Fruit fly (Drosophila melanogaster) whole organism, embryonic: ENCODE measurements around the gene CG3342.

Source experiments
- Antp ChIP-seq: fragments of 200-800 bp; sonication (Bioruptor generic); optimal IDR thresholded peaks from 3 replicates; lab custom pipeline; 2016; ENCODE audit warnings: missing biosample characterization, missing genetic modification characterization
- Atf3 ChIP-seq: fragments of 200-800 bp; sonication (Bioruptor generic); optimal IDR thresholded peaks from 3 replicates; lab custom pipeline; 2016; ENCODE audit warnings: missing biosample characterization, missing genetic modification characterization
- Bdp1 ChIP-seq: fragments of 200-800 bp; sonication (Bioruptor generic); optimal IDR thresholded peaks from 3 replicates; lab custom pipeline; 2016; ENCODE audit warnings: missing biosample characterization, missing genetic modification characterization
- CG10147 ChIP-seq: fragments of 200-800 bp; sonication (Bioruptor generic); optimal IDR thresholded peaks from 2 replicates; lab custom pipeline; 2019; ENCODE audit warnings: missing biosample characterization, mild to moderate bottlenecking, missing genetic modification characterization, moderate library complexity
- CG11696 ChIP-seq: fragments of 200-800 bp; sonication (Bioruptor generic); IDR thresholded peaks from 2 replicates; pipeline ENCODE4 v1.3.6; 2022; ENCODE audit warnings: missing biosample characterization, missing genetic modification characterization
- CG12659 ChIP-seq: fragments of 200-800 bp; sonication (Bioruptor generic); optimal IDR thresholded peaks from 3 replicates; lab custom pipeline; 2017; ENCODE audit warnings: mild to moderate bottlenecking, missing biosample characterization, missing genetic modification reagents, missing genetic modification characterization
- CG12769 ChIP-seq: fragments of 200-800 bp; sonication (Bioruptor generic); optimal IDR thresholded peaks from 2 replicates; lab custom pipeline; 2019; ENCODE audit warnings: missing biosample characterization, mild to moderate bottlenecking, missing genetic modification characterization, moderate library complexity
- CG13287 ChIP-seq: fragments of 200-800 bp; sonication (Bioruptor generic); IDR thresholded peaks from 2 replicates; pipeline ENCODE4 v1.3.6; 2022; ENCODE audit warnings: missing biosample characterization, missing genetic modification characterization; ENCODE audit not compliant: partially characterized antibody
- CG13624 ChIP-seq: fragments of 200-800 bp; sonication (Bioruptor generic); optimal IDR thresholded peaks from 2 replicates; lab custom pipeline; 2016; ENCODE audit warnings: missing biosample characterization, missing genetic modification characterization
- CG14050 ChIP-seq: fragments of 200-800 bp; sonication (Bioruptor generic); IDR thresholded peaks from 3 replicates; pipeline ENCODE4 v1.3.6; 2022; ENCODE audit warnings: missing biosample characterization, missing genetic modification characterization
- CG14667 ChIP-seq: fragments of 200-800 bp; sonication (Bioruptor generic); IDR thresholded peaks from 2 replicates; pipeline ENCODE4 v1.3.6; 2022; ENCODE audit warnings: missing biosample characterization, missing genetic modification characterization
- CG14860 ChIP-seq: fragments of 200-800 bp; sonication (Bioruptor generic); IDR thresholded peaks from 3 replicates; pipeline ENCODE4 v1.3.6; 2022; ENCODE audit warnings: missing biosample characterization, missing genetic modification characterization; ENCODE audit not compliant: partially characterized antibody
- CG15073 ChIP-seq: fragments of 200-800 bp; sonication (Bioruptor generic); optimal IDR thresholded peaks from 2 replicates; lab custom pipeline; 2016; ENCODE audit warnings: missing biosample characterization, missing genetic modification characterization
- CG18262 ChIP-seq: fragments of 200-800 bp; optimal IDR thresholded peaks from 3 replicates; lab custom pipeline; 2019; ENCODE audit warnings: missing biosample characterization, mild to moderate bottlenecking, missing genetic modification characterization, moderate library complexity
- CG1832 ChIP-seq: fragments of 200-800 bp; sonication (Bioruptor generic); optimal IDR thresholded peaks from 2 replicates; lab custom pipeline; 2017; ENCODE audit warnings: missing biosample characterization, mild to moderate bottlenecking, missing genetic modification characterization, inconsistent platforms
- CG2116 ChIP-seq: fragments of 200-800 bp; sonication (Bioruptor generic); optimal IDR thresholded peaks from 3 replicates; lab custom pipeline; 2018; ENCODE audit warnings: missing biosample characterization, mild to moderate bottlenecking, missing genetic modification characterization
- CG3163 ChIP-seq: fragments of 200-800 bp; sonication (Bioruptor generic); optimal IDR thresholded peaks from 3 replicates; lab custom pipeline; 2016; ENCODE audit warnings: missing biosample characterization, missing genetic modification characterization
- CG32532 ChIP-seq: fragments of 200-800 bp; sonication (Bioruptor generic); IDR thresholded peaks from 2 replicates; pipeline ENCODE4 v1.3.6; 2022; ENCODE audit warnings: missing biosample characterization, missing genetic modification characterization
- CG3407 ChIP-seq: fragments of 200-800 bp; sonication (Bioruptor generic); optimal IDR thresholded peaks from 2 replicates; lab custom pipeline; 2018; ENCODE audit warnings: missing biosample characterization, mild to moderate bottlenecking, missing genetic modification characterization
- CG34224 ChIP-seq: fragments of 200-800 bp; sonication (Bioruptor generic); IDR thresholded peaks from 3 replicates; pipeline ENCODE4 v1.3.6; 2022; ENCODE audit warnings: missing biosample characterization, missing genetic modification characterization; ENCODE audit not compliant: partially characterized antibody
- CG6272 ChIP-seq: fragments of 200-800 bp; sonication (Bioruptor generic); IDR thresholded peaks from 2 replicates; pipeline ENCODE4 v1.3.6; 2022; ENCODE audit warnings: missing biosample characterization, missing genetic modification characterization
- CG8281 ChIP-seq: fragments of 200-800 bp; sonication (Bioruptor generic); optimal IDR thresholded peaks from 2 replicates; lab custom pipeline; 2018; ENCODE audit warnings: missing biosample characterization, mild to moderate bottlenecking, missing genetic modification characterization, moderate library complexity
- D ChIP-seq, 2 experiments: fragments of 200-800 bp in 1 of 2; fragments of >200 bp in 1 of 2; sonication (Bioruptor generic) in 1 of 2; optimal IDR thresholded peaks; 2 replicates in 1 of 2; 3 replicates in 1 of 2; lab custom pipeline; 2017; ENCODE audit warnings: mild to moderate bottlenecking in 1 of 2, missing biosample characterization in 1 of 2, missing genetic modification characterization in 1 of 2, missing genetic modification reagents in 1 of 2
- Dad ChIP-seq: fragments of 200-800 bp; sonication (Bioruptor generic); optimal IDR thresholded peaks from 3 replicates; lab custom pipeline; 2016; ENCODE audit warnings: missing biosample characterization, missing genetic modification characterization
- Gsc ChIP-seq: fragments of 200-800 bp; sonication (Bioruptor generic); IDR thresholded peaks from 2 replicates; pipeline ENCODE4 v1.3.6; 2022; ENCODE audit warnings: missing biosample characterization, missing genetic modification characterization
- H15 ChIP-seq: fragments of 200-800 bp; sonication (Bioruptor generic); IDR thresholded peaks from 3 replicates; pipeline ENCODE4 v1.3.6; 2022; ENCODE audit warnings: missing biosample characterization, missing genetic modification characterization
- HLH54F ChIP-seq: fragments of 200-800 bp; sonication (Bioruptor generic); optimal IDR thresholded peaks from 3 replicates; lab custom pipeline; 2016; ENCODE audit warnings: missing biosample characterization, missing genetic modification characterization
- Hr3 ChIP-seq: fragments of 200-800 bp; sonication (Bioruptor generic); optimal IDR thresholded peaks from 3 replicates; lab custom pipeline; 2016; ENCODE audit warnings: missing biosample characterization, missing genetic modification characterization
- Hr51 ChIP-seq, 2 experiments: fragments of 200-800 bp; sonication (Bioruptor generic); optimal IDR thresholded peaks; 2 replicates in 1 of 2; 3 replicates in 1 of 2; lab custom pipeline; 2016 to 2018; ENCODE audit warnings: missing biosample characterization in 2 of 2, missing genetic modification characterization in 2 of 2, mild to moderate bottlenecking in 1 of 2, moderate library complexity in 1 of 2
- Lpt ChIP-seq: fragments of >200 bp; optimal IDR thresholded peaks from 2 replicates; lab custom pipeline; 2018; ENCODE audit warnings: missing biosample characterization, missing genetic modification characterization
- Mes4 ChIP-seq: fragments of 200-800 bp; sonication (Bioruptor generic); optimal IDR thresholded peaks from 2 replicates; lab custom pipeline; 2016; ENCODE audit warnings: missing biosample characterization, missing genetic modification characterization
- Sin3A ChIP-seq: fragments of >200 bp; optimal IDR thresholded peaks from 2 replicates; lab custom pipeline; 2018
- Spps ChIP-seq: fragments of 200-800 bp; sonication (Bioruptor generic); optimal IDR thresholded peaks from 2 replicates; lab custom pipeline; 2018; ENCODE audit warnings: missing biosample characterization, mild to moderate bottlenecking, missing genetic modification characterization
- Sry-δ ChIP-seq: fragments of 200-800 bp; sonication (Bioruptor generic); optimal IDR thresholded peaks from 2 replicates; lab custom pipeline; 2016; ENCODE audit warnings: missing biosample characterization, missing genetic modification characterization
- cad ChIP-seq: fragments of >200 bp; optimal IDR thresholded peaks from 2 replicates; lab custom pipeline; 2017; ENCODE audit warnings: missing biosample characterization, missing genetic modification characterization
- fd3F ChIP-seq: fragments of 200-800 bp; sonication (Bioruptor generic); optimal IDR thresholded peaks from 2 replicates; lab custom pipeline; 2018; ENCODE audit warnings: missing biosample characterization, mild to moderate bottlenecking, missing genetic modification characterization, moderate library complexity
- gem ChIP-seq: fragments of 200-800 bp; sonication (Bioruptor generic); optimal IDR thresholded peaks from 2 replicates; lab custom pipeline; 2019; ENCODE audit warnings: missing biosample characterization, mild to moderate bottlenecking, missing genetic modification characterization, moderate library complexity
- gfzf ChIP-seq: fragments of 200-800 bp; sonication (Bioruptor generic); optimal IDR thresholded peaks from 2 replicates; lab custom pipeline; 2016; ENCODE audit warnings: missing biosample characterization, mild to moderate bottlenecking, missing genetic modification characterization, moderate library complexity
- klu ChIP-seq: fragments of 200-800 bp; sonication (Bioruptor generic); IDR thresholded peaks from 2 replicates; pipeline ENCODE4 v1.3.6; 2022; ENCODE audit warnings: missing biosample characterization, missing genetic modification characterization
- lola ChIP-seq, 3 experiments: fragments of >200 bp in 2 of 3; fragments of 200-800 bp in 1 of 3; sonication (Bioruptor generic) in 1 of 3; optimal IDR thresholded peaks; 2 replicates each; lab custom pipeline; 2017 to 2019; ENCODE audit warnings: missing biosample characterization in 3 of 3, missing genetic modification characterization in 3 of 3, mild to moderate bottlenecking in 1 of 3, moderate library complexity in 1 of 3
- luna ChIP-seq: fragments of 200-800 bp; sonication (Bioruptor generic); optimal IDR thresholded peaks from 2 replicates; lab custom pipeline; 2016; ENCODE audit warnings: missing biosample characterization, missing genetic modification characterization
- nerfin-2 ChIP-seq: fragments of 200-800 bp; sonication (Bioruptor generic); IDR thresholded peaks from 2 replicates; pipeline ENCODE4 v1.3.6; 2022; ENCODE audit warnings: missing biosample characterization, missing genetic modification characterization; ENCODE audit not compliant: partially characterized antibody
- org-1 ChIP-seq: fragments of 200-800 bp; sonication (Bioruptor generic); optimal IDR thresholded peaks from 2 replicates; lab custom pipeline; 2017; ENCODE audit warnings: missing biosample characterization, missing genetic modification characterization
- slp2 ChIP-seq: fragments of 200-800 bp; sonication (Bioruptor generic); optimal IDR thresholded peaks from 2 replicates; lab custom pipeline; 2016; ENCODE audit warnings: missing biosample characterization, missing genetic modification characterization
- sqz ChIP-seq: fragments of 200-800 bp; sonication (Bioruptor generic); optimal IDR thresholded peaks from 3 replicates; lab custom pipeline; 2018; ENCODE audit warnings: missing biosample characterization, mild to moderate bottlenecking, missing genetic modification characterization
- stwl ChIP-seq: fragments of 200-800 bp; sonication (Bioruptor generic); optimal IDR thresholded peaks from 3 replicates; lab custom pipeline; 2018; ENCODE audit warnings: missing biosample characterization, mild to moderate bottlenecking, missing genetic modification characterization, moderate library complexity
- tll ChIP-seq, 2 experiments: fragments of 200-800 bp in 1 of 2; fragments of >200 bp in 1 of 2; sonication (Bioruptor generic) in 1 of 2; optimal IDR thresholded peaks; 2 replicates each; lab custom pipeline; 2017 to 2019; ENCODE audit warnings: missing biosample characterization in 2 of 2, missing genetic modification characterization in 2 of 2, mild to moderate bottlenecking in 1 of 2, moderate library complexity in 1 of 2
- z ChIP-seq: fragments of 200-800 bp; sonication (Bioruptor generic); IDR thresholded peaks from 3 replicates; pipeline ENCODE4 v1.3.6; 2022; ENCODE audit warnings: missing biosample characterization, missing genetic modification characterization
- zfh2 ChIP-seq: fragments of 200-800 bp; sonication (Bioruptor generic); optimal IDR thresholded peaks from 2 replicates; lab custom pipeline; 2016; ENCODE audit warnings: missing biosample characterization, missing genetic modification characterization

Gene CG3342

DNA sequence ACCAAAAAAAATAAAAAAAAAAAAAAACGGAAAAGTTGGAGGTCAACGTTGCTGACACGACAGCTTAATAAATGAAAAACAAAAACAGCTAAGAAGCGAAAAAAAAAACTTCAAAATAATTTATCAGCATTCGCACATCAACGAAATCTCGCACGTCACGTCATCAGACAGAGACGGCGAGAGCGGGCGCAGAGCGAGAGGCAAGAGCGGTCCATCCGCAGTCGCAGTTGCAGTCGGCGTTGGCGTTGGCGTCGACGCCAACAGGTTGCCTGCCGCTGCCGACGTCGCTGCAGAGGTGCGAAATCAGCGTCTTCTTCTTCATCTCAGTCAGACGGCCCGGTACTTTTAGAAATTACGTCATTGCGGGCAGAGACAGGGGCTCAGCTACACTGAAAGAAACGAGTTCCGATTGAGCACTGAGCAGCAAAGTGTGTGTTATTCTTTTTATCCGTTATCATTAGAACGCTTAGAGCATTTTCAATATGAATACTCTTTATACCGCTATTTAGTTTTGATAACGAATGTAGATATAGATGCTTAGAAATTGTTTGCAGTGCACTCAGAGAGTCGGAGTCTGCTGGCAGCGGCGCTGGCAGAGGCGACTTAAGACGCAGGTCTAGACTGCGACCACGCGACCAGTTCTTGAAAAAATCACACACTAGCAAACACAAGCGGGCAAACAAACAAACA is 21.9 kb upstream of the CG3342 start (continued):
- TF ChIP-seq gem (tag; lab: Kevin White, UChicago) (peak; percentile 94), CG2116 (GFP tag; lab: Kevin White, UChicago) (peak; percentile 64), Antp (GFP tag; lab: Kevin White, UChicago) (peak; percentile 95), stwl (tag; lab: Kevin White, UChicago) (peak; percentile 52), fd3F (GFP tag; lab: Kevin White, UChicago) (peak; percentile 91), CG15073 (GFP tag; lab: Kevin White, UChicago) (peak; percentile 67), lola (GFP tag; optimal IDR thresholded peaks at IDR 0.05; lab: Kevin White, UChicago) (peak in 1 of 3 experiments; percentile 90), Sin3A (no peak), CG14050 (GFP tag; lab: Robert Waterston, UW) (peak; percentile 92), zfh2 (GFP tag; lab: Kevin White, UChicago) (peak; percentile 95), slp2 (GFP tag; lab: Kevin White, UChicago) (peak; percentile 93), CG18262 (tag; lab: Kevin White, UChicago) (peak; percentile 94), gfzf (GFP tag; lab: Kevin White, UChicago) (peak; percentile 20), Atf3 (GFP tag; lab: Kevin White, UChicago) (peak; percentile 94), nerfin-2 (GFP tag; lab: Robert Waterston, UW) (no peak), Spps (tag; lab: Kevin White, UChicago) (peak; percentile 86), D (optimal IDR thresholded peaks at IDR 0.05; lab: Kevin White, UChicago) (no peak), D (GFP tag; optimal IDR thresholded peaks at IDR 0.05; lab: Kevin White, UChicago) (peak; percentile 93), Sry-δ (peak; percentile 75), Bdp1 (peak; percentile 84), Mes4 (peak; percentile 89), org-1 (peak; percentile 93), tll (GFP tag; optimal IDR thresholded peaks at IDR 0.05; lab: Kevin White, UChicago) (peak in 1 of 2 experiments; percentile 63), CG14860 (GFP tag; lab: Robert Waterston, UW) (no peak), cad (GFP tag; lab: Kevin White, UChicago) (no peak), CG14667 (GFP tag; lab: Robert Waterston, UW) (peak; percentile 94), CG32532 (GFP tag; lab: Robert Waterston, UW) (peak; percentile 98), CG12769 (peak; percentile 97), sqz (GFP tag; lab: Kevin White, UChicago) (peak; percentile 85), CG8281 (tag; lab: Kevin White, UChicago) (peak; percentile 73), Lpt (no peak), CG6272 (peak; percentile 92), CG13287 (no peak), luna (peak; percentile 88), CG1832 (peak; percentile 82), CG3407 (GFP tag; lab: Kevin White, UChicago) (peak; percentile 83), Gsc (peak; percentile 86), Hr51 (GFP tag; optimal IDR thresholded peaks at IDR 0.05; lab: Kevin White, UChicago) (peak; percentile 89 to 93), CG13624 (GFP tag; lab: Kevin White, UChicago) (peak; percentile 98), CG12659 (peak; percentile 94), CG34224 (GFP tag; lab: Robert Waterston, UW) (no peak), Hr3 (GFP tag; lab: Kevin White, UChicago) (peak; percentile 86), Dad (GFP tag; lab: Kevin White, UChicago) (peak; percentile 93), CG3163 (peak; percentile 82), z (GFP tag; lab: Robert Waterston, UW) (peak; percentile 69; the same call in 2 of the 3 replicates), klu (GFP tag; lab: Robert Waterston, UW) (peak; percentile 92), H15 (peak; percentile 94), HLH54F (GFP tag; lab: Kevin White, UChicago) (peak; percentile 96), CG10147 (GFP tag; lab: Kevin White, UChicago) (peak; percentile 96), CG11696 (peak; percentile 89)
